Worm (Caenorhabditis elegans) whole organism, early embryonic: ENCODE data around the gene F10A3.4.

Source experiments
- B0310.2 ChIP-seq: sonication (generic microtip); optimal IDR thresholded peaks from 2 replicates; lab custom pipeline; 2016; ENCODE audit warnings: mild to moderate bottlenecking, missing genetic modification characterization, missing compliant biosample characterization
- F13C5.2 ChIP-seq: sonication (generic microtip); optimal IDR thresholded peaks from 2 replicates; lab custom pipeline; 2017; ENCODE audit warnings: mild to moderate bottlenecking, missing genetic modification characterization, inconsistent platforms, missing compliant biosample characterization
- aly-1 ChIP-seq: sonication (generic microtip); optimal IDR thresholded peaks from 2 replicates; lab custom pipeline; 2016; ENCODE audit warnings: missing genetic modification characterization, missing compliant biosample characterization
- ama-1 ChIP-seq: fragments of 150-350 bp; optimal IDR thresholded peaks from 2 replicates; lab custom pipeline; 2014
- ceh-13 ChIP-seq: fragments of 200-800 bp; sonication (Bioruptor generic); optimal IDR thresholded peaks from 2 replicates; lab custom pipeline; 2018; ENCODE audit warnings: mild to moderate bottlenecking, missing genetic modification characterization, missing compliant biosample characterization
- ceh-36 ChIP-seq: sonication (generic microtip); optimal IDR thresholded peaks from 2 replicates; lab custom pipeline; 2016; ENCODE audit warnings: missing genetic modification characterization, inconsistent platforms, missing compliant biosample characterization
- ets-7 ChIP-seq: sonication (generic microtip); optimal IDR thresholded peaks from 2 replicates; lab custom pipeline; 2016; ENCODE audit warnings: missing genotype, missing genetic modification characterization, missing compliant biosample characterization
- flt-1 ChIP-seq: fragments of 200-800 bp; sonication (Bioruptor generic); IDR thresholded peaks from 2 replicates; pipeline ENCODE4 v1.3.6; 2022; ENCODE audit warnings: missing genetic modification characterization, missing compliant biosample characterization
- hmbx-1 ChIP-seq: sonication (generic microtip); optimal IDR thresholded peaks from 2 replicates; lab custom pipeline; 2016; ENCODE audit warnings: mild to moderate bottlenecking, missing genetic modification characterization, missing compliant biosample characterization
- hmg-4 ChIP-seq: fragments of 200-800 bp; sonication (Bioruptor generic); optimal IDR thresholded peaks from 2 replicates; lab custom pipeline; 2018; ENCODE audit warnings: mild to moderate bottlenecking, missing genetic modification characterization, missing compliant biosample characterization
- hnd-1 ChIP-seq: sonication (generic microtip); optimal IDR thresholded peaks from 2 replicates; lab custom pipeline; 2016; ENCODE audit warnings: missing genetic modification characterization, missing compliant biosample characterization
- pes-1 ChIP-seq: fragments of 200-800 bp; sonication (Bioruptor generic); IDR thresholded peaks from 2 replicates; pipeline ENCODE4 v1.3.6; 2022; ENCODE audit warnings: missing genetic modification reagents, missing genetic modification characterization, missing compliant biosample characterization
- scrt-1 ChIP-seq: fragments of 200-800 bp; sonication (Bioruptor generic); IDR thresholded peaks from 2 replicates; pipeline ENCODE4 v1.3.6; 2022; ENCODE audit warnings: missing genetic modification characterization, missing compliant biosample characterization
- sea-1 ChIP-seq: fragments of 200-800 bp; sonication (Bioruptor generic); conservative IDR thresholded peaks from 2 replicates; pipeline ENCODE4 v1.3.6; 2022; ENCODE audit warnings: missing genetic modification characterization, missing compliant biosample characterization
- tbx-11 ChIP-seq: fragments of 200-800 bp; sonication (Bioruptor generic); IDR thresholded peaks from 2 replicates; pipeline ENCODE4 v1.3.6; 2022; ENCODE audit warnings: missing genetic modification characterization, missing compliant biosample characterization
- tbx-37 ChIP-seq: fragments of 200-800 bp; sonication (Bioruptor generic); conservative IDR thresholded peaks from 2 replicates; pipeline ENCODE4 v1.3.6; 2022; ENCODE audit warnings: missing genetic modification reagents, missing genetic modification characterization, missing compliant biosample characterization
- tra-4 ChIP-seq: sonication (generic microtip); optimal IDR thresholded peaks from 2 replicates; lab custom pipeline; 2017; ENCODE audit warnings: missing genetic modification characterization, missing compliant biosample characterization

Gene F10A3.4

DNA sequence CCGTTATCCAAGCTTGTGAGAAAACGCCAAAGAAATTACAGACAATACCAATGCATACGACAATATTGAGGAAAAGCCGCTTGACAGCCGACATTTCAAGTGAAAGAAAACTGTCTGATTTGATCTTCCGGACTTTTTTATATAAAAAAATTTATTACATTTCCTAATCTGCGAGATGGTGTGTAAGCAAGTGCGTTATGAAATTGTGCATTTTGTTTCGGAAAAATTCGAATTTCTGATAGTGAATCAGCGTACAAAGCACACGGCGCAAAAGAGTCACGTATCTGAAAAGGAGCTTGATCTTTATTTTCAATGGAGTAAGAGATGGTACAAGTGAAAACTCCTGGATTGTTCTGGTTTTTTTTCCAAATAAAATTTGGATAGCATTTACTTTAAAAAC lies 7.8 kb upstream of the F10A3.4 start, which contains the start of gene clc-32:
Gene clc-32 (minus strand): TSS at position 101 of the 400 bp plus-strand sequence.
- TF ChIP-seq F13C5.2 (no peak), tbx-37 (no peak), pes-1 (no peak), hmg-4 (GFP tag; lab: Kevin White, UChicago) (no peak), ceh-13 (GFP tag; lab: Kevin White, UChicago) (no peak), ets-7 (no peak), B0310.2 (tag; lab: Kevin White, UChicago) (no peak), flt-1 (GFP tag; lab: Robert Waterston, UW) (no peak), hmbx-1 (no peak), hnd-1 (no peak), ceh-36 (tag; lab: Kevin White, UChicago) (no peak)

DNA sequence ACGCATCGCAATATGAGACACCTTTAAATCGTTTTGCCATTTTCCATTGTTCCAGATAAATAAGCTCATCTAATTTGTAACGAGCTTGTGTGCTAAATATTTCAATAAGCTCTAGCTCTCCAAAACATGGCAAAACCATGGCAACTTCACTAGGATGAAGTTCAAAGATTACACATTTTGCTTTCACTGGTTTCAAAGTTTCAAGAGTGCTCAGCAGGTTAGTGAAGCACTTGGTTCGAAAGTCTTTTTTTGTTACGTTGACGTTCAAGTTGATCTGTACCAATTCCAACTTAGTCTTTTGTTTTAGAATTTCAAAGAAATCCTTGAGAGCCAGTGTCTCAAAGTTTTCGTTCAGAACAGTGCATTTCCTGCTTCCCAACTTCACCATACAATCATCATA lies 6.5 kb upstream of the F10A3.4 start, which contains the start of gene fbxa-18:
Gene fbxa-18 (plus strand): TSS at position 301 of the 400 bp plus-strand sequence.
- TF ChIP-seq ets-7 (no peak), tra-4 (no peak), pes-1 (no peak), hmbx-1 (no peak), F13C5.2 (no peak)

- TF ChIP-seq flt-1 (GFP tag; lab: Robert Waterston, UW) (no peak), scrt-1 (GFP tag; lab: Robert Waterston, UW) (no peak), ama-1 (no peak), ets-7 (no peak), sea-1 (GFP tag; lab: Robert Waterston, UW) (no peak), hmbx-1 (no peak), tbx-37 (no peak), F13C5.2 (no peak), aly-1 (tag; lab: Kevin White, UChicago) (no peak), tra-4 (no peak)
Measured at ce11 chrV:16143066-16143581, 5.8 kb upstream of the F10A3.4 start, which contains the start of gene fbxa-88. fbxa-88 (minus strand) TSS chrV:16143116.

DNA sequence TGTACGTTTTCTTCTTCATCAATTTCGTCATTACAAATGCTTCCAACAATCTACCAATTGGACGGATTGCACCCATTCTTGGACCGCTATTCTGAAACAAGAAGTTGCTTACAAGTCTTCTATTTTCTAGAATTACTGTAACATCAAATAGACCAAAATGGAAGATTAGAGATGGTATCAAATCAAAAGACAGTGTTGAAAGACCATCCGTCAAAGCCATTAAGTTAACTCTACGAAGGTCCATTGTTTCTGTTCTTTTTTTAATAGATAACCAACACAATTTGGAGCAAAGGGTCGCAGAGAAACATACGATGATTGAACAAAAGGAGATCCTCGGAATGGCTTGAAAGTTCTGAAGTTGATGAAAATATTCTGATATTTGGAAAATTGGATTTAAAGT lies 3.9 kb upstream of the F10A3.4 start:
- TF ChIP-seq hmg-4 (GFP tag; lab: Kevin White, UChicago) (no peak), tbx-11 (GFP tag; lab: Robert Waterston, UW) (no peak), tra-4 (no peak), ceh-36 (tag; lab: Kevin White, UChicago) (no peak), scrt-1 (GFP tag; lab: Robert Waterston, UW) (no peak), aly-1 (tag; lab: Kevin White, UChicago) (no peak)

- TF ChIP-seq aly-1 (tag; lab: Kevin White, UChicago) (no peak), ets-7 (no peak), scrt-1 (GFP tag; lab: Robert Waterston, UW) (no peak), hnd-1 (no peak), ceh-36 (tag; lab: Kevin White, UChicago) (no peak), tbx-37 (no peak), hmbx-1 (no peak), B0310.2 (tag; lab: Kevin White, UChicago) (no peak), ama-1 (no peak), tra-4 (no peak), sea-1 (GFP tag; lab: Robert Waterston, UW) (no peak), flt-1 (GFP tag; lab: Robert Waterston, UW) (no peak), ceh-13 (GFP tag; lab: Kevin White, UChicago) (no peak), F13C5.2 (no peak), tbx-11 (GFP tag; lab: Robert Waterston, UW) (no peak), pes-1 (no peak), hmg-4 (GFP tag; lab: Kevin White, UChicago) (no peak)
Measured at ce11 chrV:16153375-16153774, 4.5 kb downstream of the F10A3.4 start, which contains the start of gene str-254. str-254 (minus strand) TSS chrV:16153475.

ce11 chrV:16155111-16155510 lies 6.2 kb downstream of the F10A3.4 start, which contains the start of gene str-97:
str-97 (minus strand) TSS chrV:16155211.
- TF ChIP-seq pes-1 = no peak
- TF ChIP-seq B0310.2 (tag; lab: Kevin White, UChicago) = no peak
- TF ChIP-seq aly-1 (tag; lab: Kevin White, UChicago) = no peak
- TF ChIP-seq sea-1 (GFP tag; lab: Robert Waterston, UW) = no peak
- TF ChIP-seq hmbx-1 = no peak
- no peak for TF ChIP-seq tbx-37
- TF ChIP-seq ets-7 = no peak
- TF ChIP-seq ama-1 = no peak
- TF ChIP-seq hnd-1 = no peak
- no peak for TF ChIP-seq ceh-36 (tag; lab: Kevin White, UChicago)
- no peak for TF ChIP-seq ceh-13 (GFP tag; lab: Kevin White, UChicago)
- no peak for TF ChIP-seq flt-1 (GFP tag; lab: Robert Waterston, UW)
- TF ChIP-seq scrt-1 (GFP tag; lab: Robert Waterston, UW) = no peak
- no peak for TF ChIP-seq tbx-11 (GFP tag; lab: Robert Waterston, UW)
- TF ChIP-seq F13C5.2 = no peak

ce11 chrV:16158391-16158790 lies 9.5 kb downstream of the F10A3.4 start, which contains the start of gene str-99:
str-99 (minus strand) TSS chrV:16158491.
- TF ChIP-seq sea-1 (GFP tag; lab: Robert Waterston, UW) (no peak), flt-1 (GFP tag; lab: Robert Waterston, UW) (no peak), hmbx-1 (no peak), ceh-13 (GFP tag; lab: Kevin White, UChicago) (no peak), pes-1 (no peak), tra-4 (no peak), B0310.2 (tag; lab: Kevin White, UChicago) (no peak), ceh-36 (tag; lab: Kevin White, UChicago) (no peak), aly-1 (tag; lab: Kevin White, UChicago) (no peak), tbx-11 (GFP tag; lab: Robert Waterston, UW) (no peak), scrt-1 (GFP tag; lab: Robert Waterston, UW) (no peak), tbx-37 (no peak), hnd-1 (no peak), ama-1 (no peak), ets-7 (no peak), hmg-4 (GFP tag; lab: Kevin White, UChicago) (no peak), F13C5.2 (no peak)

ce11 chrV:16159594-16159993 lies 10.7 kb downstream of the F10A3.4 start, which contains the start of gene F10A3.17:
F10A3.17 (minus strand) TSS chrV:16159694.
- no peak for TF ChIP-seq pes-1
- TF ChIP-seq scrt-1 (GFP tag; lab: Robert Waterston, UW) = no peak
- no peak for TF ChIP-seq hmg-4 (GFP tag; lab: Kevin White, UChicago)
- TF ChIP-seq ceh-36 (tag; lab: Kevin White, UChicago) = no peak
- no peak for TF ChIP-seq hnd-1
- no peak for TF ChIP-seq ets-7
- TF ChIP-seq ama-1 = no peak
- TF ChIP-seq tbx-11 (GFP tag; lab: Robert Waterston, UW) = no peak
